Worm (Caenorhabditis elegans): ENCODE measurements around the gene rol-6.

Gene rol-6

DNA sequence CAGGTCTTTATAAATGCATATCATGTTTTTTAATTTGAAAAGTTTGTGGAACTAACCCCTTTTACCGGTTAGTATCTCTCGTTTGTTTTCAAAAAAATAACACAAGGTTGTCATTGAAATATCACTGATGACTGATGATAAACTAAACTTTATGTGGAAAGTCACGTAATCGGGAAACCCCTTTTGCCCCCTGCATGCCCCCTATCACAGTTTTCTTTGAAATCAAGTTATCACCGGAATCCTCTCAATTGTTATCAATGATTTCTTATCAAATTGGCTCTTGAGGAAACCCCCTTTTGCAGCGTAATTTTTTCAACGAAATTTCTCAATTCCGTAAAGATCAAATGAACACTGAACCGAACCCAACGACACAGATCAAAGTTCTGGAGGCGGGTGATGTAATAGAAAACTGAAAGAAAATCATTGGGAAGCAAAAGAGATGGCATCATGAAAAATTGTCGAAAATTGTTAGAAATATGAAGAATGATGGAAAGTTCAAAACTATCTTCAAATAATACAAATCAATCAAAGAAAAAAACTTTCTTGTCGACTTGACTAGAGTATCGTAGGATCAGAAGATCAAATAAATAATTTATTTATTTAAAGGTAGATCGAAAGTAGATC is 7.6 kb downstream of the rol-6 start (continued):
- TF ChIP-seq nhr-41 (GFP tag; IDR thresholded peaks at IDR 0.05) (no peak), fkh-10 (GFP tag; optimal IDR thresholded peaks at IDR 0.05) (no peak), saeg-2 (GFP tag; IDR thresholded peaks at IDR 0.05) (0 out of 2 replicates have a peak, but pooled peaks have one; percentile 34), lir-3 (tag; optimal IDR thresholded peaks at IDR 0.05) (no peak), hlh-11 (tag; optimal IDR thresholded peaks at IDR 0.05) (peak; percentile 87), attf-4 (tag; optimal IDR thresholded peaks at IDR 0.05) (no peak), ces-1 (GFP tag; optimal IDR thresholded peaks at IDR 0.05) (no peak), mxl-3 (GFP tag; optimal IDR thresholded peaks at IDR 0.05) (peak; percentile 35), ceh-44 (GFP tag; IDR thresholded peaks at IDR 0.05) (no peak), nhr-76 (tag; optimal IDR thresholded peaks at IDR 0.05) (no peak), egl-27 (tag; optimal IDR thresholded peaks at IDR 0.05) (no peak), mes-2 (tag; optimal IDR thresholded peaks at IDR 0.05; ENCODE audit: poor library complexity, severe bottlenecking) (no peak), cey-2 (tag; optimal IDR thresholded peaks at IDR 0.05; ENCODE audit: borderline replicate concordance, insufficient read depth) (no peak), ceh-28 (tag; optimal IDR thresholded peaks at IDR 0.05) (no peak), nhr-25 (tag; optimal IDR thresholded peaks at IDR 0.05; ENCODE audit: borderline replicate concordance, insufficient read depth) (no peak), F10B5.3 (tag; optimal IDR thresholded peaks at IDR 0.05) (no peak), snpc-4 (tag; optimal IDR thresholded peaks at IDR 0.05) (no peak), zfp-3 (GFP tag; conservative IDR thresholded peaks at IDR 0.05) (0 out of 2 replicates have a peak, but pooled peaks have one; percentile 24), spr-1 (tag; optimal IDR thresholded peaks at IDR 0.05) (no peak), ceh-32 (tag; optimal IDR thresholded peaks at IDR 0.05; ENCODE audit: poor library complexity) (no peak), Y105C5A.15 (GFP tag; IDR thresholded peaks at IDR 0.05) (no peak), dmd-6 (GFP tag; IDR thresholded peaks at IDR 0.05) (peak; percentile 98), ztf-7 (tag; optimal IDR thresholded peaks at IDR 0.05) (no peak), T20F7.1 (GFP tag; optimal IDR thresholded peaks at IDR 0.05) (no peak), unc-39 (tag; optimal IDR thresholded peaks at IDR 0.05) (no peak), nhr-6 (tag; optimal IDR thresholded peaks at IDR 0.05) (no peak), mep-1 (tag; optimal IDR thresholded peaks at IDR 0.05) (no peak), ama-1 (optimal IDR thresholded peaks at IDR 0.05) (no peak), tag-97 (GFP tag; IDR thresholded peaks at IDR 0.05) (no peak), duxl-1 (tag; optimal IDR thresholded peaks at IDR 0.05; ENCODE audit: poor library complexity) (no peak), unc-62 (GFP tag; optimal IDR thresholded peaks at IDR 0.05 in 1 of 2) (no peak), unc-62 (tag; optimal IDR thresholded peaks at IDR 0.05) (no peak), Y48G9A.11 (GFP tag; IDR thresholded peaks at IDR 0.05) (no peak), lim-7 (GFP tag; IDR thresholded peaks at IDR 0.05) (no peak), F49E8.2 (tag; optimal IDR thresholded peaks at IDR 0.05; ENCODE audit: borderline replicate concordance) (no peak), mxl-2 (GFP tag; conservative IDR thresholded peaks at IDR 0.05) (no peak), egl-43 (GFP tag; IDR thresholded peaks at IDR 0.05) (no peak), gei-8 (GFP tag; optimal IDR thresholded peaks at IDR 0.05) (peak; percentile 52), madf-9 (GFP tag; conservative IDR thresholded peaks at IDR 0.05) (0 out of 2 replicates have a peak, but pooled peaks have one; percentile 27), ceh-62 (tag; optimal IDR thresholded peaks at IDR 0.05) (no peak), nhr-102 (tag; optimal IDR thresholded peaks at IDR 0.05) (peak; percentile 22), nhr-48 (tag; optimal IDR thresholded peaks at IDR 0.05) (peak; percentile 94), mdl-1 (tag; optimal IDR thresholded peaks at IDR 0.05) (peak; percentile 49 to 82), lin-15B (tag; optimal IDR thresholded peaks at IDR 0.05) (no peak), lin-39 (tag; optimal IDR thresholded peaks at IDR 0.05) (no peak), zag-1 (tag; optimal IDR thresholded peaks at IDR 0.05) (no peak), vab-7 (GFP tag; IDR thresholded peaks at IDR 0.05) (no peak), zfp-2 (tag; optimal IDR thresholded peaks at IDR 0.05) (no peak), jun-1 (tag; optimal IDR thresholded peaks at IDR 0.05) (no peak), ctbp-1 (GFP tag; IDR thresholded peaks at IDR 0.05) (no peak), unc-130 (GFP tag; optimal IDR thresholded peaks at IDR 0.05) (no peak)

All from whole organism, L4 larva.